Worm (Caenorhabditis elegans) whole organism, L4 larva: ENCODE results near the gene F39G3.2.

Source experiments
- F37D6.2 ChIP-seq: sonication (generic microtip); optimal IDR thresholded peaks from 2 replicates; lab custom pipeline; 2016; ENCODE audit warnings: mild to moderate bottlenecking, missing genetic modification characterization, missing compliant biosample characterization
- aha-1 ChIP-seq: fragments of 150-350 bp; peaks from one replicate; lab custom pipeline; 2014; ENCODE audit warnings: missing biosample characterization, missing genetic modification characterization
- aly-2 ChIP-seq: sonication (generic microtip); optimal IDR thresholded peaks from 2 replicates; lab custom pipeline; 2018; ENCODE audit warnings: missing biosample characterization, missing genetic modification characterization
- attf-4 ChIP-seq: sonication (generic microtip); optimal IDR thresholded peaks from 3 replicates; lab custom pipeline; 2017; ENCODE audit warnings: missing biosample characterization, missing genetic modification characterization
- ceh-28 ChIP-seq: fragments of 150-350 bp; optimal IDR thresholded peaks from 2 replicates; lab custom pipeline; 2014; ENCODE audit warnings: missing biosample characterization, missing genetic modification reagents, missing genetic modification characterization
- ceh-82 ChIP-seq: sonication (generic microtip); optimal IDR thresholded peaks from 2 replicates; lab custom pipeline; 2017; ENCODE audit warnings: missing biosample characterization, missing genetic modification characterization
- jun-1 ChIP-seq: fragments of 150-350 bp; optimal IDR thresholded peaks from 2 replicates; lab custom pipeline; 2014; ENCODE audit warnings: missing biosample characterization, missing genetic modification reagents, missing genetic modification characterization
- lin-13 ChIP-seq: fragments of 150-350 bp; optimal IDR thresholded peaks from 2 replicates; lab custom pipeline; 2014; ENCODE audit warnings: missing biosample characterization, missing genetic modification reagents, missing genetic modification characterization
- lin-39 ChIP-seq: fragments of 150-350 bp; optimal IDR thresholded peaks from 2 replicates; lab custom pipeline; 2014; ENCODE audit warnings: missing biosample characterization, missing genetic modification reagents, missing genetic modification characterization
- mep-1 ChIP-seq: fragments of 150-350 bp; sonication (generic microtip); optimal IDR thresholded peaks from 3 replicates; lab custom pipeline; 2014; ENCODE audit warnings: missing biosample characterization, missing genetic modification characterization
- nhr-11 ChIP-seq: fragments of 150-350 bp; optimal IDR thresholded peaks from 2 replicates; lab custom pipeline; 2014; ENCODE audit warnings: missing biosample characterization, missing genetic modification characterization
- nhr-111 ChIP-seq: fragments of 200-800 bp; sonication (Bioruptor generic); optimal IDR thresholded peaks from 2 replicates; lab custom pipeline; 2018; ENCODE audit warnings: mild to moderate bottlenecking, missing genetic modification characterization, missing compliant biosample characterization
- nhr-237 ChIP-seq: sonication (generic microtip); optimal IDR thresholded peaks from 2 replicates; lab custom pipeline; 2017; ENCODE audit warnings: missing biosample characterization, missing genetic modification characterization
- unc-130 ChIP-seq: sonication (generic microtip); optimal IDR thresholded peaks from 2 replicates; lab custom pipeline; 2016; ENCODE audit warnings: missing genetic modification reagents, missing genetic modification characterization, missing compliant biosample characterization

ce11 chrV:4693282-4693588 is 44.4 kb upstream of the F39G3.2 start:
- TF ChIP-seq lin-13 (GFP tag; lab: Kevin White, UChicago) (no peak), unc-130 (no peak), ceh-28 (tag; lab: Kevin White, UChicago) (no peak), lin-39 (tag; lab: Kevin White, UChicago) (no peak), F37D6.2 (tag; lab: Kevin White, UChicago) (no peak), aly-2 (no peak), nhr-111 (GFP tag; lab: Kevin White, UChicago) (no peak), ceh-82 (no peak), nhr-11 (tag; lab: Kevin White, UChicago) (no peak), aha-1 (tag; lab: Kevin White, UChicago) (no peak), nhr-237 (tag; lab: Kevin White, UChicago) (no peak), attf-4 (tag; lab: Kevin White, UChicago) (no peak), mep-1 (no peak), jun-1 (tag; lab: Kevin White, UChicago) (no peak)
